Fruit fly (Drosophila melanogaster): ENCODE results near the gene dop.
A peak's percentile ranks its signal among the peaks of the same experiment; 100 is the strongest.

dop gene

DNA sequence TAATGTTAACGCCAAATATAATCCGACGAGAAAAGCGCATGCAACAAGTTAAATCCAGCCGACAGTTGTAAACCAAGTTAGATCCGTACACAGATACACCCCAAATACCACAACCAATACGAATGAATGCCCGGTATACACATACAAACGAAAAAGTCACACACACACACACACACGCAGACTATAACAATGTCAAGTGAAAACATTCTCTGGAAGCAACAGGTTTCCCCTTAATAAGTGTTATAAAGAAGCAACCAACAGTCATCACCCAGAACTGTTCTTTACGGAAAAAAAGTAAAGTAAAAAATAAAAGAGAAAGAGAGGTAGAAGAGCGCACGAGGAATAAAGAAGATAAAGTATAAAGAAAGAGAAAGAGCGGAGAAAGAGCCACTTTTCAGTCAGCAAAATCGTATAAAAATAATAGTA, 30.0 kb upstream of the dop start (continued):
- no peak for TF ChIP-seq repo (GFP tag; optimal IDR thresholded peaks at IDR 0.05)
- no peak for TF ChIP-seq dmrt11E (tag; optimal IDR thresholded peaks at IDR 0.05)
- TF ChIP-seq CG18619 (GFP tag; optimal IDR thresholded peaks at IDR 0.05): no peak
- peak; percentile 83 for TF ChIP-seq kah (GFP tag; optimal IDR thresholded peaks at IDR 0.05)
- TF ChIP-seq D (optimal IDR thresholded peaks at IDR 0.05): no peak
- TF ChIP-seq D (GFP tag; optimal IDR thresholded peaks at IDR 0.05): no peak
- TF ChIP-seq CG11560 (tag; IDR thresholded peaks at IDR 0.05): no peak
- no peak for TF ChIP-seq gt (GFP tag; IDR thresholded peaks at IDR 0.05)
- TF ChIP-seq CG18764 (GFP tag; optimal IDR thresholded peaks at IDR 0.05): no peak
- TF ChIP-seq abd-A (tag; optimal IDR thresholded peaks at IDR 0.05): peak; percentile 56
- TF ChIP-seq exex (tag; optimal IDR thresholded peaks at IDR 0.05): no peak
- no peak for TF ChIP-seq gcm2 (GFP tag; optimal IDR thresholded peaks at IDR 0.05)
- TF ChIP-seq CG13894 (tag; optimal IDR thresholded peaks at IDR 0.05): peak; percentile 5
- TF ChIP-seq CG31224 (GFP tag; IDR thresholded peaks at IDR 0.05): no peak
- no peak for TF ChIP-seq CG12236 (GFP tag; optimal IDR thresholded peaks at IDR 0.05)
- TF ChIP-seq CG3163 (GFP tag; optimal IDR thresholded peaks at IDR 0.05): peak; percentile 75
- TF ChIP-seq CG6654 (GFP tag; optimal IDR thresholded peaks at IDR 0.05): no peak
- no peak for TF ChIP-seq Tbp (GFP tag; optimal IDR thresholded peaks at IDR 0.05)
- TF ChIP-seq nerfin-1 (tag; optimal IDR thresholded peaks at IDR 0.05): peak; percentile 53
- no peak for TF ChIP-seq bcd (GFP tag; optimal IDR thresholded peaks at IDR 0.05)
- TF ChIP-seq CG17186 (GFP tag; optimal IDR thresholded peaks at IDR 0.05): no peak
- TF ChIP-seq Camta (GFP tag; optimal IDR thresholded peaks at IDR 0.05): no peak
- no peak for TF ChIP-seq CG3847 (GFP tag; IDR thresholded peaks at IDR 0.05)
- TF ChIP-seq CG43689 (GFP tag; IDR thresholded peaks at IDR 0.05): no peak
- no peak for TF ChIP-seq stc (GFP tag; IDR thresholded peaks at IDR 0.05)
- no peak for TF ChIP-seq Atf-2 (GFP tag; optimal IDR thresholded peaks at IDR 0.05)
- no peak for TF ChIP-seq en (GFP tag; optimal IDR thresholded peaks at IDR 0.05)
- no peak for TF ChIP-seq Ets97D (GFP tag; optimal IDR thresholded peaks at IDR 0.05)
- no peak for TF ChIP-seq CG7987 (GFP tag; optimal IDR thresholded peaks at IDR 0.05)
- TF ChIP-seq Mad (GFP tag; optimal IDR thresholded peaks at IDR 0.05): no peak
- TF ChIP-seq CG14014 (GFP tag; IDR thresholded peaks at IDR 0.05): no peak
- peak; percentile 95 for TF ChIP-seq scrt (GFP tag; optimal IDR thresholded peaks at IDR 0.05)
- TF ChIP-seq CG5180 (GFP tag; optimal IDR thresholded peaks at IDR 0.05): peak; percentile 54
- no peak for TF ChIP-seq zf30C (GFP tag; optimal IDR thresholded peaks at IDR 0.05)
- no peak for TF ChIP-seq Jarid2 (GFP tag; optimal IDR thresholded peaks at IDR 0.05)
- no peak for TF ChIP-seq odd (GFP tag; optimal IDR thresholded peaks at IDR 0.05)
- TF ChIP-seq CG12155 (GFP tag; optimal IDR thresholded peaks at IDR 0.05): no peak
- TF ChIP-seq dm (GFP tag; optimal IDR thresholded peaks at IDR 0.05): no peak
- no peak for TF ChIP-seq CG8478 (optimal IDR thresholded peaks at IDR 0.05)
- no peak for TF ChIP-seq so (GFP tag; IDR thresholded peaks at IDR 0.05)
- TF ChIP-seq CG7928 (GFP tag; optimal IDR thresholded peaks at IDR 0.05): no peak

- TF ChIP-seq exex (tag; optimal IDR thresholded peaks at IDR 0.05) (peak; percentile 35), CG1602 (GFP tag; optimal IDR thresholded peaks at IDR 0.05) (no peak), CG4820 (GFP tag; optimal IDR thresholded peaks at IDR 0.05) (no peak), CG34422 (GFP tag; IDR thresholded peaks at IDR 0.05) (no peak), CG8478 (optimal IDR thresholded peaks at IDR 0.05) (no peak), CG2199 (GFP tag; IDR thresholded peaks at IDR 0.05) (peak; percentile 70; the same call in 2 of the 3 replicates), eyg (GFP tag; optimal IDR thresholded peaks at IDR 0.05) (no peak), CG2129 (GFP tag; IDR thresholded peaks at IDR 0.05; ENCODE audit: partially characterized antibody) (no peak), Hr78 (GFP tag; optimal IDR thresholded peaks at IDR 0.05) (peak in 1 of 2 experiments; percentile 65), fd96Cb (tag; optimal IDR thresholded peaks at IDR 0.05) (no peak)
These were observed 29.3 kb upstream of the dop start for dm6 chr3L:15536550-15536949.

Measured in whole organism, embryonic.